Fruit fly (Drosophila melanogaster) whole organism, wandering third instar larva: ENCODE measurements around the gene CG14645.

Experiments used
- Abd-B ChIP-seq: fragments of >200 bp; optimal IDR thresholded peaks from 2 replicates; lab custom pipeline; 2017; ENCODE audit warnings: missing biosample characterization, missing genetic modification characterization
- CG32264 ChIP-seq: fragments of 200-800 bp; sonication (Bioruptor generic); optimal IDR thresholded peaks from 2 replicates; lab custom pipeline; 2016; ENCODE audit warnings: missing biosample characterization, missing genetic modification characterization
- Dfd ChIP-seq: fragments of >200 bp; optimal IDR thresholded peaks from 2 replicates; lab custom pipeline; 2017; ENCODE audit warnings: missing biosample characterization, missing genetic modification characterization
- Dif ChIP-seq: fragments of 200-275, 200-300 bp; sonication (Bioruptor generic); optimal IDR thresholded peaks from 2 replicates; lab custom pipeline; 2018; ENCODE audit warnings: missing biosample characterization, missing genetic modification characterization; ENCODE audit not compliant: partially characterized antibody
- OdsH ChIP-seq: fragments of 200-800 bp; sonication (Bioruptor generic); optimal IDR thresholded peaks from 2 replicates; lab custom pipeline; 2016; ENCODE audit warnings: missing biosample characterization, mild to moderate bottlenecking, missing genetic modification characterization
- dl ChIP-seq, 2 experiments: fragments of 175-275, 200-275 bp in 1 of 2; fragments of 200-275 bp in 1 of 2; sonication (Bioruptor generic); optimal IDR thresholded peaks; lab custom pipeline; 2018; ENCODE audit warnings: mild to moderate bottlenecking in 2 of 2, missing biosample characterization in 2 of 2, missing genetic modification characterization in 2 of 2, moderate library complexity in 2 of 2; ENCODE audit not compliant: partially characterized antibody in 2 of 2, insufficient read depth in 1 of 2
- h ChIP-seq: fragments of 200-800 bp; sonication (Bioruptor generic); optimal IDR thresholded peaks from 3 replicates; lab custom pipeline; 2016; ENCODE audit warnings: missing biosample characterization, mild to moderate bottlenecking, missing genetic modification characterization

- no peak for TF ChIP-seq Dif (GFP tag; lab: Kevin White, UChicago)
- no peak for TF ChIP-seq Abd-B (GFP tag; lab: Kevin White, UChicago)
- no peak for TF ChIP-seq dl (GFP tag; optimal IDR thresholded peaks at IDR 0.05; lab: Kevin White, UChicago; ENCODE audit: insufficient read depth in 1 of 2, partially characterized antibody in 2 of 2)
- TF ChIP-seq Dfd, result no peak
- TF ChIP-seq h, result no peak
- no peak for TF ChIP-seq OdsH (GFP tag; lab: Kevin White, UChicago)
- TF ChIP-seq CG32264, result no peak
Measured at dm6 chr3R:4359625-4360024, 24.7 kb downstream of the CG14645 start, which contains the start of gene CG1090.
